Fruit fly (Drosophila melanogaster) whole organism, embryonic: ENCODE data around the gene CG34260.

Experiments
- Ada2b ChIP-seq: fragments of 200-800 bp; sonication (Bioruptor generic); IDR thresholded peaks from 2 replicates; pipeline ENCODE4 v1.3.6; 2022; ENCODE audit warnings: missing biosample characterization, missing genetic modification characterization
- Blimp-1 ChIP-seq: fragments of 200-800 bp; sonication (Bioruptor generic); optimal IDR thresholded peaks from 3 replicates; lab custom pipeline; 2018; ENCODE audit warnings: missing biosample characterization, missing genetic modification characterization, mild to moderate bottlenecking, moderate library complexity, missing genetic modification reagents
- CG1233 ChIP-seq: fragments of 200-800 bp; sonication (Bioruptor generic); optimal IDR thresholded peaks from 4 replicates; lab custom pipeline; 2018; ENCODE audit warnings: missing biosample characterization, mild to moderate bottlenecking, missing genetic modification characterization
- CG12769 ChIP-seq: fragments of 200-800 bp; sonication (Bioruptor generic); optimal IDR thresholded peaks from 2 replicates; lab custom pipeline; 2019; ENCODE audit warnings: missing biosample characterization, mild to moderate bottlenecking, missing genetic modification characterization, moderate library complexity
- CG13624 ChIP-seq: fragments of 200-800 bp; sonication (Bioruptor generic); optimal IDR thresholded peaks from 2 replicates; lab custom pipeline; 2016; ENCODE audit warnings: missing biosample characterization, missing genetic modification characterization
- CG13775 ChIP-seq: fragments of 200-800 bp; sonication (Bioruptor generic); optimal IDR thresholded peaks from 3 replicates; lab custom pipeline; 2017; ENCODE audit warnings: missing biosample characterization, mild to moderate bottlenecking, missing genetic modification characterization
- CG13894 ChIP-seq: fragments of 200-800 bp; sonication (Bioruptor generic); optimal IDR thresholded peaks from 3 replicates; lab custom pipeline; 2018; ENCODE audit warnings: missing biosample characterization, mild to moderate bottlenecking, missing genetic modification characterization, moderate library complexity
- CG14965 ChIP-seq: fragments of 200-800 bp; sonication (Bioruptor generic); optimal IDR thresholded peaks from 2 replicates; lab custom pipeline; 2016; ENCODE audit warnings: missing biosample characterization, missing genetic modification characterization, borderline replicate concordance
- CG15269 ChIP-seq: fragments of 200-800 bp; sonication (Bioruptor generic); optimal IDR thresholded peaks from 2 replicates; lab custom pipeline; 2018; ENCODE audit warnings: missing biosample characterization, mild to moderate bottlenecking, missing genetic modification characterization, moderate library complexity
- CG2120 ChIP-seq: fragments of 200-800 bp; sonication (Bioruptor generic); optimal IDR thresholded peaks from 3 replicates; lab custom pipeline; 2016; ENCODE audit warnings: missing biosample characterization, missing genetic modification characterization
- CG2678 ChIP-seq: fragments of 200-800 bp; sonication (Bioruptor generic); optimal IDR thresholded peaks from 3 replicates; lab custom pipeline; 2019; ENCODE audit warnings: missing biosample characterization, mild to moderate bottlenecking, missing genetic modification characterization, moderate library complexity
- CG32772 ChIP-seq: fragments of 200-800 bp; sonication (Bioruptor generic); IDR thresholded peaks from 2 replicates; pipeline ENCODE4 v1.3.6; 2022; ENCODE audit warnings: missing biosample characterization, missing genetic modification characterization
- CG3281 ChIP-seq: fragments of 200-800 bp; sonication (Bioruptor generic); optimal IDR thresholded peaks from 3 replicates; lab custom pipeline; 2017; ENCODE audit warnings: missing biosample characterization, mild to moderate bottlenecking, missing genetic modification characterization
- CG4424 ChIP-seq: fragments of 200-800 bp; sonication (Bioruptor generic); optimal IDR thresholded peaks from 3 replicates; lab custom pipeline; 2016; ENCODE audit warnings: missing biosample characterization, missing genetic modification characterization
- CG7372 ChIP-seq: fragments of 200-800 bp; sonication (Bioruptor generic); IDR thresholded peaks from 2 replicates; pipeline ENCODE4 v1.3.6; 2022; ENCODE audit warnings: missing biosample characterization, missing genetic modification characterization
- CG8944 ChIP-seq: fragments of 200-800 bp; sonication (Bioruptor generic); optimal IDR thresholded peaks from 3 replicates; lab custom pipeline; 2016; ENCODE audit warnings: missing biosample characterization, missing genetic modification characterization
- CG9437 ChIP-seq: fragments of 200-800 bp; sonication (Bioruptor generic); optimal IDR thresholded peaks from 2 replicates; lab custom pipeline; 2018; ENCODE audit warnings: missing biosample characterization, mild to moderate bottlenecking, missing genetic modification characterization
- D ChIP-seq, 2 experiments: fragments of 200-800 bp in 1 of 2; fragments of >200 bp in 1 of 2; sonication (Bioruptor generic) in 1 of 2; optimal IDR thresholded peaks; 2 replicates in 1 of 2; 3 replicates in 1 of 2; lab custom pipeline; 2017; ENCODE audit warnings: mild to moderate bottlenecking in 1 of 2, missing biosample characterization in 1 of 2, missing genetic modification characterization in 1 of 2, missing genetic modification reagents in 1 of 2
- E2f1 ChIP-seq: fragments of 200-800 bp; sonication (Bioruptor generic); IDR thresholded peaks from 2 replicates; pipeline ENCODE4 v1.3.6; 2022; ENCODE audit warnings: missing biosample characterization, missing genetic modification characterization
- H2.0 ChIP-seq: fragments of 200-800 bp; sonication (Bioruptor generic); IDR thresholded peaks from 2 replicates; pipeline ENCODE4 v1.3.6; 2022; ENCODE audit warnings: missing biosample characterization, missing genetic modification characterization
- Hey ChIP-seq: fragments of 200-800 bp; sonication (Bioruptor generic); optimal IDR thresholded peaks from 3 replicates; lab custom pipeline; 2018; ENCODE audit warnings: missing biosample characterization, mild to moderate bottlenecking, missing genetic modification characterization
- Hmr ChIP-seq: fragments of 200-800 bp; sonication (Bioruptor generic); optimal IDR thresholded peaks from 3 replicates; lab custom pipeline; 2017; ENCODE audit warnings: mild to moderate bottlenecking, missing biosample characterization, missing genetic modification reagents, missing genetic modification characterization
- Hr3 ChIP-seq: fragments of 200-800 bp; sonication (Bioruptor generic); optimal IDR thresholded peaks from 3 replicates; lab custom pipeline; 2016; ENCODE audit warnings: missing biosample characterization, missing genetic modification characterization
- Hr51 ChIP-seq, 2 experiments: fragments of 200-800 bp; sonication (Bioruptor generic); optimal IDR thresholded peaks; 2 replicates in 1 of 2; 3 replicates in 1 of 2; lab custom pipeline; 2016 to 2018; ENCODE audit warnings: missing biosample characterization in 2 of 2, missing genetic modification characterization in 2 of 2, mild to moderate bottlenecking in 1 of 2, moderate library complexity in 1 of 2
- Max ChIP-seq: fragments of 200-800 bp; sonication (Bioruptor generic); optimal IDR thresholded peaks from 2 replicates; lab custom pipeline; 2016; ENCODE audit warnings: missing biosample characterization, mild to moderate bottlenecking, missing genetic modification characterization
- Med ChIP-seq: fragments of 200-800 bp; sonication (Bioruptor generic); peaks from one replicate; lab custom pipeline; 2016; ENCODE audit warnings: missing biosample characterization, missing genetic modification characterization, mild to moderate bottlenecking, inconsistent platforms, moderate library complexity
- Meics ChIP-seq: fragments of 200-800 bp; sonication (Bioruptor generic); optimal IDR thresholded peaks from 2 replicates; lab custom pipeline; 2017; ENCODE audit warnings: missing biosample characterization, mild to moderate bottlenecking, missing genetic modification characterization
- NK7.1 ChIP-seq: fragments of 200-800 bp; sonication (Bioruptor generic); optimal IDR thresholded peaks from 3 replicates; lab custom pipeline; 2016; ENCODE audit warnings: missing biosample characterization, missing genetic modification characterization
- PHDP ChIP-seq: fragments of 200-800 bp; sonication (Bioruptor generic); optimal IDR thresholded peaks from 3 replicates; lab custom pipeline; 2018; ENCODE audit warnings: missing biosample characterization, mild to moderate bottlenecking, missing genetic modification characterization, moderate library complexity
- Rfx ChIP-seq: fragments of 200-800 bp; sonication (Bioruptor generic); IDR thresholded peaks from 2 replicates; pipeline ENCODE4 v1.3.6; 2022; ENCODE audit warnings: missing biosample characterization, missing genetic modification characterization
- abd-A ChIP-seq: fragments of 200-800 bp; sonication (Bioruptor generic); optimal IDR thresholded peaks from 3 replicates; lab custom pipeline; 2019; ENCODE audit warnings: missing biosample characterization, mild to moderate bottlenecking, missing genetic modification characterization, moderate library complexity
- al ChIP-seq: fragments of 200-800 bp; sonication (Bioruptor generic); IDR thresholded peaks from 2 replicates; pipeline ENCODE4 v1.3.6; 2022; ENCODE audit warnings: missing biosample characterization, missing genetic modification characterization
- dimm ChIP-seq: fragments of 200-800 bp; sonication (Bioruptor generic); IDR thresholded peaks from 2 replicates; pipeline ENCODE4 v1.3.6; 2022; ENCODE audit warnings: missing biosample characterization, missing genetic modification characterization
- dmrt99B ChIP-seq: fragments of 200-800 bp; sonication (Bioruptor generic); optimal IDR thresholded peaks from 2 replicates; lab custom pipeline; 2018; ENCODE audit warnings: missing biosample characterization, mild to moderate bottlenecking, missing genetic modification characterization, moderate library complexity
- grau ChIP-seq: fragments of 200-800 bp; optimal IDR thresholded peaks from 3 replicates; lab custom pipeline; 2019; ENCODE audit warnings: missing biosample characterization, mild to moderate bottlenecking, missing genetic modification characterization, moderate library complexity
- ind ChIP-seq: fragments of 200-800 bp; sonication (Bioruptor generic); optimal IDR thresholded peaks from 3 replicates; lab custom pipeline; 2016; ENCODE audit warnings: missing biosample characterization, missing genetic modification characterization
- luna ChIP-seq: fragments of 200-800 bp; sonication (Bioruptor generic); optimal IDR thresholded peaks from 2 replicates; lab custom pipeline; 2016; ENCODE audit warnings: missing biosample characterization, missing genetic modification characterization
- onecut ChIP-seq: fragments of 200-800 bp; sonication (Bioruptor generic); IDR thresholded peaks from 2 replicates; pipeline ENCODE4 v1.3.6; 2022; ENCODE audit warnings: missing biosample characterization, missing genetic modification characterization
- ro ChIP-seq: fragments of 200-800 bp; sonication (Bioruptor generic); IDR thresholded peaks from 2 replicates; pipeline ENCODE4 v1.3.6; 2022; ENCODE audit warnings: missing biosample characterization, missing genetic modification characterization
- row ChIP-seq: fragments of 200-800 bp; sonication (Bioruptor generic); IDR thresholded peaks from 3 replicates; pipeline ENCODE4 v1.3.6; 2022; ENCODE audit warnings: missing biosample characterization, missing genetic modification characterization
- sens-2 ChIP-seq: fragments of 200-800 bp; sonication (Bioruptor generic); IDR thresholded peaks from 2 replicates; pipeline ENCODE4 v1.3.6; 2022; ENCODE audit warnings: missing biosample characterization, missing genetic modification characterization

The CG34260 gene

dm6 chr3L:20747299-20747925 lies 33.5 kb downstream of the CG34260 start (continued):
- TF ChIP-seq Hr3 (GFP tag; lab: Kevin White, UChicago) (no peak), row (GFP tag; lab: Robert Waterston, UW) (peak; percentile 58; the same call in 1 of the 3 replicates), abd-A (tag; lab: Kevin White, UChicago) (peak; percentile 53), Hmr (peak; percentile 49), Meics (peak; percentile 45), onecut (GFP tag; lab: Robert Waterston, UW) (no peak), al (no peak), CG1233 (GFP tag; lab: Kevin White, UChicago) (peak; percentile 3), Med (GFP tag; lab: Kevin White, UChicago) (peak; percentile 69), Blimp-1 (peak; percentile 1), ro (GFP tag; lab: Robert Waterston, UW) (no peak), CG15269 (tag; lab: Kevin White, UChicago) (peak; percentile 50), CG12769 (peak; percentile 21), CG13624 (GFP tag; lab: Kevin White, UChicago) (no peak), ind (GFP tag; lab: Kevin White, UChicago) (peak; percentile 9), dmrt99B (peak; percentile 57), CG3281 (peak; percentile 42), Rfx (peak; percentile 24; the same call in 1 of the 2 replicates), NK7.1 (GFP tag; lab: Kevin White, UChicago) (no peak), H2.0 (GFP tag; lab: Robert Waterston, UW) (0 out of 2 replicates have a peak, but pooled peaks have one; percentile 15), CG2678 (peak; percentile 64), grau (tag; lab: Kevin White, UChicago) (peak; percentile 45), PHDP (peak; percentile 41), Hr51 (GFP tag; optimal IDR thresholded peaks at IDR 0.05; lab: Kevin White, UChicago) (peak in 1 of 2 experiments; percentile 47)

DNA sequence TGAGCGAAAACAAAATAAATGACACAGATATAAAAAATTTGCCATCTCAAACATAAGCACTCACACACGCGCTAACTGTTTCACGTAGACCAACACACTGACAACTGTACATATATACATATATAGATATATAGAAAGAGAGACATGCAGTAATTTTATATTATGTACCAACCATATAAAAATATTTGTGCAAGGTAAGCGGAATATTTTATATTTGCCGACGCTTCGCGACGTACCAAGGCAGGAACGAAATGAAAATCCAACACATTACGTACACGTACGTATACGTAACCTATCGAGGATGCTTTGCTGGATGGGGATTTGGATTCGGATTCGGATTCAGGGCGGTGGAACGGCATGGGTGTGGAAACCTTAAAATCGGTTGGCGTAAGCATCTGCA lies 34.7 kb downstream of the CG34260 start:
- TF ChIP-seq CG32772 (GFP tag; lab: Robert Waterston, UW) (no peak), CG9437 (GFP tag; lab: Kevin White, UChicago) (peak; percentile 46), E2f1 (GFP tag; lab: Robert Waterston, UW) (no peak), CG7372 (0 out of 2 replicates have a peak, but pooled peaks have one; percentile 30)

dm6 chr3L:20750391-20750790 lies 36.5 kb downstream of the CG34260 start:
- TF ChIP-seq Max (GFP tag; lab: Kevin White, UChicago) (no peak), dimm (GFP tag; lab: Robert Waterston, UW) (0 out of 2 replicates have a peak, but pooled peaks have one; percentile 17), H2.0 (GFP tag; lab: Robert Waterston, UW) (no peak), Hey (tag; lab: Kevin White, UChicago) (peak; percentile 4), Med (GFP tag; lab: Kevin White, UChicago) (peak; percentile 47), abd-A (tag; lab: Kevin White, UChicago) (peak; percentile 54), CG13894 (tag; lab: Kevin White, UChicago) (peak; percentile 88), D (optimal IDR thresholded peaks at IDR 0.05; lab: Kevin White, UChicago) (no peak), D (GFP tag; optimal IDR thresholded peaks at IDR 0.05; lab: Kevin White, UChicago) (no peak)

dm6 chr3L:20752964-20753363 lies 39.1 kb downstream of the CG34260 start:
- TF ChIP-seq Ada2b (GFP tag; lab: Robert Waterston, UW) (no peak), abd-A (tag; lab: Kevin White, UChicago) (peak; percentile 80), CG14965 (GFP tag; lab: Kevin White, UChicago) (no peak), Med (GFP tag; lab: Kevin White, UChicago) (peak; percentile 49), onecut (GFP tag; lab: Robert Waterston, UW) (peak; percentile 35; the same call in 1 of the 2 replicates), CG8944 (no peak), sens-2 (GFP tag; lab: Robert Waterston, UW) (no peak), CG13894 (tag; lab: Kevin White, UChicago) (peak; percentile 68), CG13775 (GFP tag; lab: Kevin White, UChicago) (peak; percentile 68), Blimp-1 (no peak), luna (GFP tag; lab: Kevin White, UChicago) (no peak), CG4424 (GFP tag; lab: Kevin White, UChicago) (no peak), CG2120 (GFP tag; lab: Kevin White, UChicago) (no peak)
- TF ChIP-seq, all 482 proteins: peak for 5
